Worm (Caenorhabditis elegans) whole organism, late embryonic: ENCODE data around the gene F22E5.8.
"Not testable (repeated sequence)": the region's sequence is repeated elsewhere in the genome, so short reads cannot be mapped to it uniquely, and the experiment has no call there.

Source experiments
- K02D7.2 ChIP-seq: sonication (generic microtip); optimal IDR thresholded peaks from 2 replicates; lab custom pipeline; 2017; ENCODE audit warnings: mild to moderate bottlenecking, missing genetic modification characterization, missing compliant biosample characterization
- Y22D7AL.16 ChIP-seq: sonication (generic microtip); optimal IDR thresholded peaks from 2 replicates; lab custom pipeline; 2016; ENCODE audit warnings: missing genetic modification characterization, missing compliant biosample characterization
- ahr-1 ChIP-seq: sonication (generic microtip); optimal IDR thresholded peaks from 2 replicates; lab custom pipeline; 2016; ENCODE audit warnings: missing genetic modification characterization, missing compliant biosample characterization
- ceh-18 ChIP-seq: sonication (generic microtip); optimal IDR thresholded peaks from 2 replicates; lab custom pipeline; 2016; ENCODE audit warnings: missing genetic modification characterization, missing compliant biosample characterization
- ceh-22 ChIP-seq: sonication (generic microtip); optimal IDR thresholded peaks from 2 replicates; lab custom pipeline; 2017; ENCODE audit warnings: missing biosample characterization, missing genetic modification characterization
- ceh-24 ChIP-seq: sonication (generic microtip); optimal IDR thresholded peaks from 2 replicates; lab custom pipeline; 2016; ENCODE audit warnings: mild to moderate bottlenecking, missing genetic modification characterization, missing compliant biosample characterization
- ceh-30 ChIP-seq: fragments of 150-350 bp; optimal IDR thresholded peaks from 2 replicates; lab custom pipeline; 2014; ENCODE audit warnings: missing biosample characterization, missing genetic modification characterization
- ceh-34 ChIP-seq: sonication (generic microtip); optimal IDR thresholded peaks from 2 replicates; lab custom pipeline; 2016; ENCODE audit warnings: mild to moderate bottlenecking, missing genetic modification characterization, missing compliant biosample characterization
- ceh-48 ChIP-seq: sonication (generic microtip); optimal IDR thresholded peaks from 2 replicates; lab custom pipeline; 2016; ENCODE audit warnings: missing genetic modification characterization, inconsistent platforms, missing compliant biosample characterization
- ceh-6 ChIP-seq: fragments of 200-800 bp; sonication (Bioruptor generic); optimal IDR thresholded peaks from 2 replicates; lab custom pipeline; 2018; ENCODE audit warnings: mild to moderate bottlenecking, missing genetic modification characterization, missing compliant biosample characterization
- dmd-4 ChIP-seq: sonication (generic microtip); optimal IDR thresholded peaks from 2 replicates; lab custom pipeline; 2016; ENCODE audit warnings: borderline replicate concordance, missing genetic modification characterization, missing compliant biosample characterization
- dve-1 ChIP-seq: sonication (generic microtip); optimal IDR thresholded peaks from 2 replicates; lab custom pipeline; 2017; ENCODE audit warnings: antibody characterized with exemption, mild to moderate bottlenecking, missing genetic modification characterization, missing compliant biosample characterization
- fax-1 ChIP-seq: sonication (generic microtip); optimal IDR thresholded peaks from 2 replicates; lab custom pipeline; 2016; ENCODE audit warnings: missing genotype, missing genetic modification characterization, missing compliant biosample characterization
- fkh-6 ChIP-seq: sonication (generic microtip); optimal IDR thresholded peaks from 2 replicates; lab custom pipeline; 2016; ENCODE audit warnings: missing genetic modification characterization, missing compliant biosample characterization
- hlh-13 ChIP-seq: fragments of 200-800 bp; sonication (Bioruptor generic); optimal IDR thresholded peaks from 2 replicates; lab custom pipeline; 2018; ENCODE audit warnings: mild to moderate bottlenecking, missing genetic modification characterization, missing compliant biosample characterization
- hlh-6 ChIP-seq: sonication (generic microtip); optimal IDR thresholded peaks from 2 replicates; lab custom pipeline; 2016; ENCODE audit warnings: missing genotype, missing genetic modification characterization, missing compliant biosample characterization
- lim-6 ChIP-seq: sonication (generic microtip); optimal IDR thresholded peaks from 2 replicates; lab custom pipeline; 2016; ENCODE audit warnings: missing genetic modification characterization, missing compliant biosample characterization
- madf-2 ChIP-seq: sonication (generic microtip); optimal IDR thresholded peaks from 2 replicates; lab custom pipeline; 2017; ENCODE audit warnings: missing genetic modification characterization, missing compliant biosample characterization
- nhr-232 ChIP-seq: sonication (generic microtip); optimal IDR thresholded peaks from 2 replicates; lab custom pipeline; 2016; ENCODE audit warnings: missing genetic modification characterization, missing compliant biosample characterization
- npax-4 ChIP-seq: sonication (generic microtip); optimal IDR thresholded peaks from 2 replicates; lab custom pipeline; 2016; ENCODE audit warnings: missing genetic modification characterization, missing compliant biosample characterization
- odd-2 ChIP-seq: sonication (generic microtip); optimal IDR thresholded peaks from 2 replicates; lab custom pipeline; 2017; ENCODE audit warnings: antibody characterized with exemption, mild to moderate bottlenecking, missing genetic modification characterization, missing compliant biosample characterization
- pag-3 ChIP-seq: sonication (generic microtip); optimal IDR thresholded peaks from 2 replicates; lab custom pipeline; 2016; ENCODE audit warnings: missing compliant biosample characterization, missing genetic modification characterization, borderline replicate concordance
- pax-1 ChIP-seq: fragments of 150-350 bp; optimal IDR thresholded peaks from 2 replicates; lab custom pipeline; 2014; ENCODE audit warnings: missing biosample characterization, missing genetic modification characterization
- pha-4 ChIP-seq: fragments of 150-350 bp; optimal IDR thresholded peaks from 2 replicates; lab custom pipeline; 2018; ENCODE audit warnings: missing biosample characterization, missing genetic modification reagents, missing genetic modification characterization
- pqm-1 ChIP-seq: sonication (generic microtip); optimal IDR thresholded peaks from 2 replicates; lab custom pipeline; 2016; ENCODE audit warnings: missing genetic modification characterization, missing compliant biosample characterization
- ref-2 ChIP-seq: sonication (generic microtip); optimal IDR thresholded peaks from 2 replicates; lab custom pipeline; 2016; ENCODE audit warnings: missing genetic modification characterization, missing compliant biosample characterization
- sdc-2 ChIP-seq: sonication (generic microtip); optimal IDR thresholded peaks from 2 replicates; lab custom pipeline; 2016; ENCODE audit warnings: missing genotype, missing genetic modification characterization, missing compliant biosample characterization
- sox-2 ChIP-seq: fragments of 200-800 bp; sonication (Bioruptor generic); IDR thresholded peaks from 2 replicates; pipeline ENCODE4 v1.3.6; 2022; ENCODE audit warnings: missing genetic modification reagents, missing genetic modification characterization, missing compliant biosample characterization
- sox-4 ChIP-seq: sonication (generic microtip); optimal IDR thresholded peaks from 2 replicates; lab custom pipeline; 2017; ENCODE audit warnings: mild to moderate bottlenecking, missing genetic modification characterization, inconsistent platforms, missing compliant biosample characterization
- syd-9 ChIP-seq: sonication (generic microtip); optimal IDR thresholded peaks from 2 replicates; lab custom pipeline; 2016; ENCODE audit warnings: mild to moderate bottlenecking, missing genetic modification characterization, moderate library complexity, missing compliant biosample characterization
- tbx-2 ChIP-seq: sonication (generic microtip); optimal IDR thresholded peaks from 2 replicates; lab custom pipeline; 2016; ENCODE audit warnings: missing genetic modification characterization, missing compliant biosample characterization
- tbx-7 ChIP-seq: sonication (generic microtip); optimal IDR thresholded peaks from 2 replicates; lab custom pipeline; 2016; ENCODE audit warnings: missing genotype, missing genetic modification characterization, missing compliant biosample characterization
- ttx-3 ChIP-seq: sonication (generic microtip); optimal IDR thresholded peaks from 2 replicates; lab custom pipeline; 2016; ENCODE audit warnings: missing genetic modification reagents, missing genetic modification characterization, missing compliant biosample characterization
- unc-42 ChIP-seq: sonication (generic microtip); optimal IDR thresholded peaks from 2 replicates; lab custom pipeline; 2016; ENCODE audit warnings: missing genotype, missing genetic modification characterization, missing compliant biosample characterization
- unc-55 ChIP-seq: sonication (generic microtip); optimal IDR thresholded peaks from 2 replicates; lab custom pipeline; 2017; ENCODE audit warnings: missing biosample characterization, missing genetic modification reagents, missing genetic modification characterization
- unc-86 ChIP-seq: sonication (generic microtip); optimal IDR thresholded peaks from 2 replicates; lab custom pipeline; 2016; ENCODE audit warnings: missing genetic modification characterization, missing compliant biosample characterization
- zip-5 ChIP-seq: sonication (generic microtip); optimal IDR thresholded peaks from 2 replicates; lab custom pipeline; 2016; ENCODE audit warnings: missing genetic modification characterization, missing compliant biosample characterization

F22E5.8 gene

ce11 chrII:2644498-2644897, 4.7 kb downstream of the F22E5.8 start, which contains the start of gene F22E5.11:
Gene F22E5.11, minus strand, starts transcription at chrII:2644598.
- TF ChIP-seq ceh-6 (GFP tag; lab: Kevin White, UChicago) (no peak), ceh-18 (no peak), syd-9 (no peak), dmd-4 (tag; lab: Kevin White, UChicago) (no peak), madf-2 (tag; lab: Kevin White, UChicago) (no peak), odd-2 (tag; lab: Kevin White, UChicago) (no peak), sox-4 (no peak), ceh-30 (tag; lab: Kevin White, UChicago) (no peak), unc-86 (no peak), ahr-1 (tag; lab: Kevin White, UChicago) (no peak), sox-2 (GFP tag; lab: Robert Waterston, UW) (no peak), ceh-24 (tag; lab: Kevin White, UChicago) (no peak), pax-1 (tag; lab: Kevin White, UChicago) (no peak), fkh-6 (tag; lab: Kevin White, UChicago) (no peak), zip-5 (tag; lab: Kevin White, UChicago) (no peak)
- TF ChIP-seq, all 69 proteins: peak for 0

DNA sequence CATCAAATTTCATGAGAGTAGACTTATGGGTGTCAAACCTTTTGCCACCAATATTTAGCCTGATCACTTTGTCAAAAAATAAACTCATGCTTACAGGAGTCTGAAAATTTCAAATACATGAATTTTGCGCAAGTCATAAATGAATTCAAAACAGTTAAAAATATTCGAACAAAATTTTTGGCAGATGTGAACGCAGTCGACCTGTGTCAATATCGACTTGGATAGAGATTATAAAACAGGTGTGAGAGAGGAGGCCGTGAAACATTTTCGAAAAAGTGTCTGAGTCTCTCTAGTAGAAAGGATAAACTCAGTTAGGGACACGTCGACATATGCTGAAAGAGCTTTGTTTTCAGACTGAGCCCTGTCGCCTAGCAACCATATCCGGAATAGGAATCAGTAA, 6.9 kb downstream of the F22E5.8 start, which contains the start of gene F22E5.12:
TSS of gene F22E5.12 (minus strand) at position 101 of the 400 bp plus-strand sequence.
- not testable (repeated sequence) for TF ChIP-seq pqm-1, K02D7.2, ref-2 (tag; lab: Kevin White, UChicago)

DNA sequence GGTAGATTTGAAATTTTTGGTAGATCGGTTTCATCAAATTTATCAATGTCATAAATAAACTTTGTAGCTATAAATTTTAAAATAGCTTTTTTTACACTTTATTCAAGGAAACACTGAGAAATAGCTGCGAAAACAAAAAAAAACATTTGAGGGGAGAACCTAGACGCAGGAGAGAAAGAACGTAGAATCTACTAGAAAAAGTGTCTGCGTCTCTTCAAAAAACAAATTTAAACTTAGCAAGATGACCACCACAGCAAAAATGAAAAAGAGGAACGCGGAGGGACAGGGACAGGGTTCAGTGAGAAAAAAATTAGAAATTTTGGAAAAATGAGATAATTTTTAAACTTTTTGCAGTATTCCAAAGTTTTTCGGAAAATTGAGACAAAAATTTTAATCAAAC, 9.2 kb downstream of the F22E5.8 start:
- TF ChIP-seq tbx-2 (tag; lab: Kevin White, UChicago) (no peak), ceh-6 (GFP tag; lab: Kevin White, UChicago) (no peak)

DNA sequence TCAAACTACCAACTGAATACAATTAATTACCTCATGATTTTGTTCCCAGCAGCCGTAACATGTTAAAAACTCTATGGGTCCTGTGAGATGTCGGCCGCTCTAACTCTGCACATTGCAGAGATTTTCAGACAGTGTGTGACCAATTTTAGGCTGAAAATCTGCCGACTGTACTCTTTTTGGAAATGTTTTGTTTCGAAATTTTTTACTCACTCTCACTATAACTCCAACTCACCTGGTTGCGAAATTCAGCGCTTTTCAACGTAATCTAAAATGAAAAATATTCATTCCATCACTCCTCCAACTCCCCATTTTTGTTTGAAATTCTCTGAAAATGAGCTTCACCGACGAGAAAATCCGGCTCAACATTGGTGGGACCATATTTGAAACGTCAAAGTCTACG, 9.7 kb downstream of the F22E5.8 start, which contains the start of the genes F22E5.13 and F22E5.6:
TSS of gene F22E5.13 (minus strand) at position 101 of the 400 bp plus-strand sequence.
TSS of gene F22E5.6 (plus strand) at position 297 of the 400 bp plus-strand sequence.
- TF ChIP-seq ceh-48 (tag; lab: Kevin White, UChicago) (no peak), pqm-1 (tag; lab: Kevin White, UChicago) (no peak), ceh-18 (no peak), hlh-13 (GFP tag; lab: Kevin White, UChicago) (no peak), tbx-2 (tag; lab: Kevin White, UChicago) (no peak), ceh-24 (tag; lab: Kevin White, UChicago) (no peak), lim-6 (tag; lab: Kevin White, UChicago) (no peak), ref-2 (tag; lab: Kevin White, UChicago) (no peak), ttx-3 (tag; lab: Kevin White, UChicago) (no peak), zip-5 (tag; lab: Kevin White, UChicago) (no peak), unc-55 (GFP tag; lab: Kevin White, UChicago) (no peak), ceh-34 (no peak), dmd-4 (tag; lab: Kevin White, UChicago) (no peak), sdc-2 (tag; lab: Kevin White, UChicago) (no peak), unc-42 (no peak), pha-4 (tag; lab: Kevin White, UChicago) (no peak)

DNA sequence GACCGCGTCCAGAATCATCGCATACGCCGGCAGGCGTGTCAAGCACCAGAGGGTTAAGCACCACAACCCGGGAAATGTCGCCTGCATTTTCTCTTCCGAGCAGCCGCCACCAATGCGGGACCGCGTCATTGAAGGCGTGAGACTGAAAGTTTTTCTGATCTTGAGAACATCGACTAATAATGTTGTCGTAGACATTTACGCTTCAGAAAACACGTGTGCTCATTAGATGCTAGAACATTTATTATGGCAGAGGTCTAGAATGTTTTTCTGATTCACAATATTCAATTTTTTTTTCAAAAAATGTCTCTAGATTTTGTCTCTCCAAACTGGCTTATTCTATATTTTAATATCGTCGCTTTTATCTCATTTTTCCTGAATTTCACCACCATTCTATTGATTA, 16.8 kb downstream of the F22E5.8 start, which contains the start of gene sri-47:
TSS of gene sri-47 (plus strand) at position 301 of the 400 bp plus-strand sequence.
- TF ChIP-seq npax-4 (tag; lab: Kevin White, UChicago) (no peak), unc-86 (no peak), ttx-3 (tag; lab: Kevin White, UChicago) (no peak), nhr-232 (tag; lab: Kevin White, UChicago) (no peak), tbx-2 (tag; lab: Kevin White, UChicago) (no peak), Y22D7AL.16 (no peak), dve-1 (tag; lab: Kevin White, UChicago) (no peak), ceh-22 (tag; lab: Kevin White, UChicago) (no peak), sdc-2 (tag; lab: Kevin White, UChicago) (no peak), unc-42 (no peak), tbx-7 (tag; lab: Kevin White, UChicago) (no peak), madf-2 (tag; lab: Kevin White, UChicago) (no peak), ceh-18 (no peak), hlh-6 (no peak), sox-2 (GFP tag; lab: Robert Waterston, UW) (no peak), fax-1 (tag; lab: Kevin White, UChicago) (no peak), pha-4 (tag; lab: Kevin White, UChicago) (no peak), pax-1 (tag; lab: Kevin White, UChicago) (no peak), pag-3 (no peak), ref-2 (tag; lab: Kevin White, UChicago) (no peak)
- TF ChIP-seq, all 69 proteins: peak for 0
